Fruit fly (Drosophila melanogaster) whole organism, wandering third instar larva: ENCODE results near the gene SCCRO4.

ENCODE experiments used
- Abd-B ChIP-seq: fragments of >200 bp; optimal IDR thresholded peaks from 2 replicates; lab custom pipeline; 2017; ENCODE audit warnings: missing biosample characterization, missing genetic modification characterization
- CG32264 ChIP-seq: fragments of 200-800 bp; sonication (Bioruptor generic); optimal IDR thresholded peaks from 2 replicates; lab custom pipeline; 2016; ENCODE audit warnings: missing biosample characterization, missing genetic modification characterization
- CG9705 ChIP-seq: fragments of 200-800 bp; sonication (Bioruptor generic); optimal IDR thresholded peaks from 2 replicates; lab custom pipeline; 2018; ENCODE audit warnings: missing biosample characterization, mild to moderate bottlenecking, missing genetic modification characterization
- Dif ChIP-seq: fragments of 200-275, 200-300 bp; sonication (Bioruptor generic); optimal IDR thresholded peaks from 2 replicates; lab custom pipeline; 2018; ENCODE audit warnings: missing biosample characterization, missing genetic modification characterization; ENCODE audit not compliant: partially characterized antibody
- GATAd ChIP-seq: sonication (Bioruptor generic); optimal IDR thresholded peaks from 2 replicates; lab custom pipeline; 2016; ENCODE audit warnings: missing biosample characterization, missing genetic modification characterization
- Hnf4 ChIP-seq: fragments of 200-800 bp; sonication (Bioruptor generic); optimal IDR thresholded peaks from 2 replicates; lab custom pipeline; 2016; ENCODE audit warnings: missing biosample characterization, mild to moderate bottlenecking, missing genetic modification characterization
- Hr78 ChIP-seq: fragments of >200 bp; optimal IDR thresholded peaks from 2 replicates; lab custom pipeline; 2017; ENCODE audit warnings: missing biosample characterization, missing genetic modification characterization
- Hr83 ChIP-seq: fragments of 200-300 bp; sonication (Bioruptor generic); optimal IDR thresholded peaks from 2 replicates; lab custom pipeline; 2016; ENCODE audit warnings: missing biosample characterization, mild to moderate bottlenecking, missing genetic modification characterization, moderate library complexity; ENCODE audit not compliant: poor library complexity, severe bottlenecking
- Jra ChIP-seq: sonication (Bioruptor generic); optimal IDR thresholded peaks from 2 replicates; lab custom pipeline; 2016; ENCODE audit warnings: missing biosample characterization, missing genetic modification characterization
- Mio ChIP-seq: sonication (Bioruptor generic); optimal IDR thresholded peaks from 2 replicates; lab custom pipeline; 2016; ENCODE audit warnings: missing biosample characterization, missing genetic modification characterization
- Myc ChIP-seq: fragments of >200 bp; optimal IDR thresholded peaks from 2 replicates; lab custom pipeline; 2017
- N ChIP-seq: fragments of >200 bp; optimal IDR thresholded peaks from 2 replicates; lab custom pipeline; 2018; ENCODE audit warnings: missing biosample characterization, missing external identifiers, missing genetic modification characterization
- OdsH ChIP-seq: fragments of 200-800 bp; sonication (Bioruptor generic); optimal IDR thresholded peaks from 2 replicates; lab custom pipeline; 2016; ENCODE audit warnings: missing biosample characterization, mild to moderate bottlenecking, missing genetic modification characterization
- Rel ChIP-seq, 2 experiments: fragments of 200-800 bp; sonication (Bioruptor generic) in 1 of 2; optimal IDR thresholded peaks; 2 replicates in 1 of 2; 3 replicates in 1 of 2; lab custom pipeline; 2016 to 2019; ENCODE audit warnings: mild to moderate bottlenecking in 2 of 2, missing biosample characterization in 2 of 2, missing genetic modification characterization in 2 of 2, moderate library complexity in 1 of 2
- Sp1 ChIP-seq: fragments of 200-800 bp; sonication (Bioruptor generic); optimal IDR thresholded peaks from 3 replicates; lab custom pipeline; 2019; ENCODE audit warnings: missing biosample characterization, mild to moderate bottlenecking, missing genetic modification characterization, moderate library complexity
- Vsx2 ChIP-seq: fragments of 200-300, 225-300 bp; sonication (Bioruptor generic); optimal IDR thresholded peaks from 2 replicates; lab custom pipeline; 2018; ENCODE audit warnings: missing biosample characterization, missing genetic modification characterization; ENCODE audit not compliant: partially characterized antibody
- br ChIP-seq: fragments of 200-800 bp; sonication (Bioruptor generic); optimal IDR thresholded peaks from 2 replicates; lab custom pipeline; 2016; ENCODE audit warnings: missing biosample characterization, missing genetic modification characterization
- brk ChIP-seq: fragments of 200-800 bp; sonication (Bioruptor generic); optimal IDR thresholded peaks from 2 replicates; lab custom pipeline; 2016; ENCODE audit warnings: missing biosample characterization, mild to moderate bottlenecking, missing genetic modification characterization
- dl ChIP-seq, 2 experiments: fragments of 175-275, 200-275 bp in 1 of 2; fragments of 200-275 bp in 1 of 2; sonication (Bioruptor generic); optimal IDR thresholded peaks; lab custom pipeline; 2018; ENCODE audit warnings: mild to moderate bottlenecking in 2 of 2, missing biosample characterization in 2 of 2, missing genetic modification characterization in 2 of 2, moderate library complexity in 2 of 2; ENCODE audit not compliant: partially characterized antibody in 2 of 2, insufficient read depth in 1 of 2
- dmrt93B ChIP-seq: fragments of 200-800 bp; sonication (Bioruptor generic); optimal IDR thresholded peaks from 2 replicates; lab custom pipeline; 2018; ENCODE audit warnings: missing biosample characterization, mild to moderate bottlenecking, missing genetic modification characterization
- ey ChIP-seq: fragments of 200-800 bp; sonication (Bioruptor generic); optimal IDR thresholded peaks from 2 replicates; lab custom pipeline; 2016; ENCODE audit warnings: missing biosample characterization, missing genetic modification characterization
- foxo ChIP-seq, 2 experiments: fragments of 200-800 bp; sonication (Bioruptor generic); optimal IDR thresholded peaks; 2 replicates in 1 of 2; 3 replicates in 1 of 2; lab custom pipeline; 2016 to 2017; ENCODE audit warnings: missing biosample characterization in 2 of 2, missing genetic modification characterization in 2 of 2
- fru ChIP-seq: fragments of 200-800 bp; sonication (Bioruptor generic); optimal IDR thresholded peaks from 3 replicates; lab custom pipeline; 2016; ENCODE audit warnings: missing biosample characterization, mild to moderate bottlenecking, missing genetic modification characterization
- jim ChIP-seq: fragments of 175-275, 200-325 bp; sonication (Bioruptor generic); optimal IDR thresholded peaks from 2 replicates; lab custom pipeline; 2016; ENCODE audit warnings: missing biosample characterization, mild to moderate bottlenecking, missing genetic modification characterization
- lola ChIP-seq: fragments of >200 bp; optimal IDR thresholded peaks from 2 replicates; lab custom pipeline; 2017; ENCODE audit warnings: missing biosample characterization, missing genetic modification characterization
- psq ChIP-seq: fragments of 200-800 bp; sonication (Bioruptor generic); optimal IDR thresholded peaks from 3 replicates; lab custom pipeline; 2017; ENCODE audit warnings: missing biosample characterization, mild to moderate bottlenecking, missing genetic modification characterization, moderate library complexity
- rgr ChIP-seq: fragments of 200-800 bp; sonication (Bioruptor generic); optimal IDR thresholded peaks from 3 replicates; lab custom pipeline; 2016; ENCODE audit warnings: missing biosample characterization, mild to moderate bottlenecking, missing genetic modification characterization
- sage ChIP-seq: fragments of 200-800 bp; sonication (Bioruptor generic); optimal IDR thresholded peaks from 2 replicates; lab custom pipeline; 2016; ENCODE audit warnings: missing biosample characterization, mild to moderate bottlenecking, missing genetic modification characterization
- sv ChIP-seq: fragments of 200-800 bp; sonication (Bioruptor generic); optimal IDR thresholded peaks from 3 replicates; lab custom pipeline; 2016; ENCODE audit warnings: missing biosample characterization, missing genetic modification characterization
- tai ChIP-seq: sonication (Bioruptor generic); optimal IDR thresholded peaks from 2 replicates; lab custom pipeline; 2016; ENCODE audit warnings: missing biosample characterization, missing genetic modification characterization
- usp ChIP-seq: fragments of >200 bp; optimal IDR thresholded peaks from 2 replicates; lab custom pipeline; 2017; ENCODE audit warnings: missing biosample characterization, missing genetic modification characterization
- woc ChIP-seq: sonication (Bioruptor generic); optimal IDR thresholded peaks from 2 replicates; lab custom pipeline; 2016; ENCODE audit warnings: missing biosample characterization, mild to moderate bottlenecking, missing genetic modification characterization

The SCCRO4 gene

DNA sequence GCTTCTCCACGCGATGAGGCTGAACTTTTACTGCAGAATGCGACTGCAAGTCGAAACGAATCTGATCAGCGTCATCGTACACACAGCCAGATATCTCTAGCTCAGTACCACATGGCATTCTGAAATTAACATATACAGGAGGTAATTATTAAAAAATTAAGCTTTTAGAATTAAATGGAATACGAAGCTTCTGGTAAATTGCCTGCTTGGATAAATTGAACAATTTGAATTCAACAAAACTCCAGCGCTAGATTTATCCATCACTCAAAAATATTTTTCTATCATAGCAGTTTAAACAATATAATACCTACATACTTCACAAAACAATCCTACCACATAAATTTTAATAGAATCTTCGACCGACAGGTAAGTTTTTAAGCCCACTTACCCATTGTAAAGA lies at the start of gene SCCRO4:
Gene SCCRO4, plus strand, starts transcription at position 301 of the 400 bp plus-strand sequence.
- no peak for TF ChIP-seq brk (GFP tag; lab: Kevin White, UChicago)
- TF ChIP-seq Rel (GFP tag; optimal IDR thresholded peaks at IDR 0.05; lab: Kevin White, UChicago): no peak
- TF ChIP-seq Rel (tag; optimal IDR thresholded peaks at IDR 0.05; lab: Kevin White, UChicago): no peak
- TF ChIP-seq Abd-B (GFP tag; lab: Kevin White, UChicago): no peak
- no peak for TF ChIP-seq usp
- no peak for TF ChIP-seq Myc (lab: Kevin White, UChicago)
- no peak for TF ChIP-seq fru (GFP tag; lab: Kevin White, UChicago)
- no peak for TF ChIP-seq Hr78 (GFP tag; lab: Kevin White, UChicago)
- TF ChIP-seq woc: no peak
- TF ChIP-seq jim: no peak
- no peak for TF ChIP-seq foxo (GFP tag; optimal IDR thresholded peaks at IDR 0.05; lab: Kevin White, UChicago)
- no peak for TF ChIP-seq Dif (GFP tag; lab: Kevin White, UChicago)
- TF ChIP-seq Hnf4 (GFP tag; lab: Kevin White, UChicago): no peak
- TF ChIP-seq CG32264 (GFP tag; lab: Kevin White, UChicago): no peak
- no peak for TF ChIP-seq sv (GFP tag; lab: Kevin White, UChicago)
- TF ChIP-seq N (GFP tag; lab: Kevin White, UChicago): no peak
- TF ChIP-seq tai (GFP tag; lab: Kevin White, UChicago): no peak

DNA sequence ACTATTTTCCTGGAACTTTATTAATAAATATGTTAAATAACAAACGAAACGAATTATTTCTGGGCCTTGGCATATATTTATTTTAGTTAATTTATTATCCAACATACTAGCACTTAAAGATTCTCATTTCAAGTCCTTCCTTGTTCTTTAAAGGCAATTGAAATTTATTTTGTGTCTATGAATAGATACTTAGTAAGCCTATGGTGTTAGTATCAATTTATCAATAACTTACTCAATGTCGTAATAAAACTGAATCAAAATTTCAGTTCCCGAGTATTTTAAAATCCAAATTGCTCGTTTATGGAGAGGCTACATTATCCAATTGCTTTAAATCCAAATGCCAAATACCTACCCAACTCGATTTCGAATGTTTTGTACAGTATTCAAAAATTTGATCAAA lies 33.7 kb upstream of the SCCRO4 start, which contains the start of gene CG32228:
Gene CG32228, plus strand, starts transcription at position 301 of the 400 bp plus-strand sequence.
- TF ChIP-seq Mio (GFP tag; lab: Kevin White, UChicago): no peak
- TF ChIP-seq Hr83 (GFP tag; lab: Kevin White, UChicago): no peak
- TF ChIP-seq CG32264 (GFP tag; lab: Kevin White, UChicago): no peak
- no peak for TF ChIP-seq usp
- TF ChIP-seq Rel (GFP tag; optimal IDR thresholded peaks at IDR 0.05; lab: Kevin White, UChicago): no peak
- TF ChIP-seq Rel (tag; optimal IDR thresholded peaks at IDR 0.05; lab: Kevin White, UChicago): no peak
- no peak for TF ChIP-seq Hnf4 (GFP tag; lab: Kevin White, UChicago)
- TF ChIP-seq Dif (GFP tag; lab: Kevin White, UChicago): no peak
- no peak for TF ChIP-seq sage (GFP tag; lab: Kevin White, UChicago)
- no peak for TF ChIP-seq woc
- TF ChIP-seq dl (GFP tag; optimal IDR thresholded peaks at IDR 0.05; lab: Kevin White, UChicago; ENCODE audit: insufficient read depth in 1 of 2, partially characterized antibody in 2 of 2): no peak
- no peak for TF ChIP-seq tai (GFP tag; lab: Kevin White, UChicago)

- no peak for TF ChIP-seq dl (GFP tag; optimal IDR thresholded peaks at IDR 0.05; lab: Kevin White, UChicago; ENCODE audit: insufficient read depth in 1 of 2, partially characterized antibody in 2 of 2)
- TF ChIP-seq rgr (GFP tag; lab: Kevin White, UChicago): no peak
- TF ChIP-seq Abd-B (GFP tag; lab: Kevin White, UChicago): no peak
- TF ChIP-seq CG32264 (GFP tag; lab: Kevin White, UChicago): no peak
- TF ChIP-seq Jra: no peak
- TF ChIP-seq psq: no peak
- TF ChIP-seq jim: no peak
- no peak for TF ChIP-seq Sp1 (GFP tag; lab: Kevin White, UChicago)
- TF ChIP-seq lola: no peak
- TF ChIP-seq Myc (lab: Kevin White, UChicago): no peak
- no peak for TF ChIP-seq dmrt93B (GFP tag; lab: Kevin White, UChicago)
- TF ChIP-seq fru (GFP tag; lab: Kevin White, UChicago): no peak
Measured at dm6 chr3L:20275235-20275634, 24.0 kb upstream of the SCCRO4 start, which contains the start of gene CG17122. CG17122 (minus strand) TSS chr3L:20275335.

DNA sequence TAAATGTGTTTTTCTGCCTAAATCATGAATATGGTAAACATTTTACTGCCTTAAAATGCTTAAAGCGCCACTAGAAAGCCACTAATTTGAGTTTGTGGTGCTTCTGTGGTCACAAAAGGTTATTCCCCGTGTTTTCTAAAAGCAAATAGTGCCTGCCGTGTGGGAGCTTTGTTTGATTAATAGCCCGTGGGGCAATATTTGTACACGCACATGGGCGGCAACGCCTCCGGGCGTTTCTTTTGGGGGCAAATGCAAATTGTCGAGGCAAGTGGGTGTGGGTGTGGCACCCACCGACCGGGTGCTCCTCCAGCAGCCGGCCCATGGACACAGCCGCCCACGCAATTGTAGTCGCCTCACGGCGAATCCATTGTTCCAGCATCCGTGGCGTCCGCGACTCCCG lies 23.3 kb upstream of the SCCRO4 start:
- no peak for TF ChIP-seq sage (GFP tag; lab: Kevin White, UChicago)
- no peak for TF ChIP-seq Vsx2
- no peak for TF ChIP-seq Jra
- no peak for TF ChIP-seq GATAd (GFP tag; lab: Kevin White, UChicago)
- TF ChIP-seq N (GFP tag; lab: Kevin White, UChicago): no peak
- TF ChIP-seq ey: no peak
- TF ChIP-seq OdsH (GFP tag; lab: Kevin White, UChicago): no peak
- no peak for TF ChIP-seq br (GFP tag; lab: Kevin White, UChicago)
- TF ChIP-seq Dif (GFP tag; lab: Kevin White, UChicago): no peak
- TF ChIP-seq Hr83 (GFP tag; lab: Kevin White, UChicago): no peak
- TF ChIP-seq Hr78 (GFP tag; lab: Kevin White, UChicago): no peak
- no peak for TF ChIP-seq fru (GFP tag; lab: Kevin White, UChicago)
- TF ChIP-seq CG9705 (GFP tag; lab: Kevin White, UChicago): no peak
